Fruit fly (Drosophila melanogaster): ENCODE measurements around the gene PLCXD.

The PLCXD gene

DNA sequence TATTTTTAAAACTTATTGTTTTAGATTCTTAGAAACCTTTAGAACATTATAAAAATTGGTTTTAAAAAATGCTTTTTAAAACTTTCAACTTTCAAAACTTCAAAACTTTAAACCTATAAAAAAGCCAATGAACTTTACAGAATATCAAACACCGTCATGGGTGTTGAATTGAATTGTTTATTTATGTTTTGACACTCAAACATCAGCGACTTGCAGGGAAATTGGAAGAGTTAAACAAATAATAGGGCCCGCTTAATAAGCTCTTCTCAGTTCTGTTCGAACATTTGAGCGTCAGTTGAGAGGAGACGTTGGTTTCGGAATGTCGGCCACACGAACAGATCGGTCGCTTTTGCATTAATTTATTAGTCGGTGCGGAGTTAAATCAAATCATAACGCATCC, at the start of gene PLCXD:
PLCXD (plus strand) TSS at position 286 of the 400 bp plus-strand sequence.
- no peak for TF ChIP-seq CG33017 (tag; optimal IDR thresholded peaks at IDR 0.05)
- no peak for TF ChIP-seq CG1620 (GFP tag; optimal IDR thresholded peaks at IDR 0.05)
- TF ChIP-seq tj (GFP tag; optimal IDR thresholded peaks at IDR 0.05), result no peak
- TF ChIP-seq bab1 (GFP tag; optimal IDR thresholded peaks at IDR 0.05), result no peak
- no peak for TF ChIP-seq Clk (GFP tag; optimal IDR thresholded peaks at IDR 0.05)
- TF ChIP-seq pad (GFP tag; optimal IDR thresholded peaks at IDR 0.05), result no peak
- no peak for TF ChIP-seq CG7045 (GFP tag; optimal IDR thresholded peaks at IDR 0.05)
- no peak for TF ChIP-seq ovo (GFP tag; optimal IDR thresholded peaks at IDR 0.05)
- TF ChIP-seq toe (GFP tag; optimal IDR thresholded peaks at IDR 0.05), result no peak
- no peak for TF ChIP-seq CG5204 (GFP tag; optimal IDR thresholded peaks at IDR 0.05)
- TF ChIP-seq CG14711 (tag; optimal IDR thresholded peaks at IDR 0.05), result no peak
- no peak for TF ChIP-seq Mnt (GFP tag; optimal IDR thresholded peaks at IDR 0.05)
- no peak for TF ChIP-seq CG11617 (GFP tag; optimal IDR thresholded peaks at IDR 0.05)
- TF ChIP-seq CG7101 (tag; optimal IDR thresholded peaks at IDR 0.05), result no peak

DNA sequence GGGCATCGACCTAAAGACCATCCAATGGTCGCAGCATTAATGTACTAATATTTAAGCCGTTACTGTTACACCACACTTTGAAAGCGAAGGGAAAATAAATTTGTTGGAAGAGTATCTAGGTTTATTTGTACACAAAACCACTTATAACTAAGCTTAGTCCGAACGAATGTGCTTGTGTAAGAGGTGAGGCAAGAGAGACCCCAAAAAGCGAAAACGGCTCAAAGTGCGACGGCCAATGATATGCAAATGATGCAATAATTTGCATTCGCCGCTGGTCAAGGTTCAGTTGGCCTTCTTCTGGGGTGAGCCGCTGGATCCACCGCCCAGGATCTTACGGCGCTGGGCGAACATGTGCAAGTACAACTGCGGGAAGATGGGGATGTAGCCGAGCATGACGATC, 48.1 kb upstream of the PLCXD start:
- no peak for TF ChIP-seq CG33017 (tag; optimal IDR thresholded peaks at IDR 0.05)
- no peak for TF ChIP-seq bab1 (GFP tag; optimal IDR thresholded peaks at IDR 0.05)
- TF ChIP-seq CG12768 (GFP tag; optimal IDR thresholded peaks at IDR 0.05), result peak; percentile 58
- TF ChIP-seq cnc (optimal IDR thresholded peaks at IDR 0.05), result no peak
- no peak for TF ChIP-seq Clk (GFP tag; optimal IDR thresholded peaks at IDR 0.05)
- TF ChIP-seq Hr96 (GFP tag; optimal IDR thresholded peaks at IDR 0.05), result no peak
- TF ChIP-seq toe (GFP tag; optimal IDR thresholded peaks at IDR 0.05), result no peak
- TF ChIP-seq CG5204 (GFP tag; optimal IDR thresholded peaks at IDR 0.05), result no peak
- TF ChIP-seq kay (GFP tag; ENCODE audit: borderline replicate concordance), result no peak
- TF ChIP-seq tj (GFP tag; optimal IDR thresholded peaks at IDR 0.05), result peak; percentile 42

- TF ChIP-seq Mnt (GFP tag; optimal IDR thresholded peaks at IDR 0.05), result peak; percentile 5
- peak; percentile 70 for TF ChIP-seq CG12768 (GFP tag; optimal IDR thresholded peaks at IDR 0.05)
- TF ChIP-seq CG33017 (tag; optimal IDR thresholded peaks at IDR 0.05), result peak; percentile 17
- TF ChIP-seq CG5204 (GFP tag; optimal IDR thresholded peaks at IDR 0.05), result no peak
- peak; percentile 38 for TF ChIP-seq bab1 (GFP tag; optimal IDR thresholded peaks at IDR 0.05)
- no peak for TF ChIP-seq cnc (optimal IDR thresholded peaks at IDR 0.05)
- peak; percentile 41 for TF ChIP-seq CG7045 (GFP tag; optimal IDR thresholded peaks at IDR 0.05)
- peak; percentile 69 for TF ChIP-seq cic (GFP tag; optimal IDR thresholded peaks at IDR 0.05)
These were observed 47.2 kb upstream of the PLCXD start, which contains the start of gene Hacd1 for dm6 chr2L:12002051-12002450. Hacd1 (minus strand) TSS chr2L:12002266.

dm6 chr2L:12002922-12003791, 46.1 kb upstream of the PLCXD start:
- TF ChIP-seq pad (GFP tag; optimal IDR thresholded peaks at IDR 0.05), result no peak
- TF ChIP-seq Clk (GFP tag; optimal IDR thresholded peaks at IDR 0.05), result peak; percentile 18
- peak; percentile 96 for TF ChIP-seq CG12768 (GFP tag; optimal IDR thresholded peaks at IDR 0.05)
- no peak for TF ChIP-seq kay (GFP tag; ENCODE audit: borderline replicate concordance)
- no peak for TF ChIP-seq CG1620 (GFP tag; optimal IDR thresholded peaks at IDR 0.05)
- peak; percentile 62 for TF ChIP-seq ovo (GFP tag; optimal IDR thresholded peaks at IDR 0.05)
- TF ChIP-seq CG7101 (tag; optimal IDR thresholded peaks at IDR 0.05), result peak; percentile 16
- no peak for TF ChIP-seq CG14711 (tag; optimal IDR thresholded peaks at IDR 0.05)
- TF ChIP-seq Hr96 (GFP tag; optimal IDR thresholded peaks at IDR 0.05), result peak; percentile 55
- TF ChIP-seq tj (GFP tag; optimal IDR thresholded peaks at IDR 0.05), result peak; percentile 76
- TF ChIP-seq CG5204 (GFP tag; optimal IDR thresholded peaks at IDR 0.05), result peak; percentile 22
- TF ChIP-seq CG33017 (tag; optimal IDR thresholded peaks at IDR 0.05), result peak; percentile 29
- peak; percentile 97 for TF ChIP-seq cic (GFP tag; optimal IDR thresholded peaks at IDR 0.05)
- TF ChIP-seq CG7045 (GFP tag; optimal IDR thresholded peaks at IDR 0.05), result no peak
- peak; percentile 17 for TF ChIP-seq toe (GFP tag; optimal IDR thresholded peaks at IDR 0.05)
- peak; percentile 72 for TF ChIP-seq Mnt (GFP tag; optimal IDR thresholded peaks at IDR 0.05)
- no peak for TF ChIP-seq cnc (optimal IDR thresholded peaks at IDR 0.05)
- TF ChIP-seq bab1 (GFP tag; optimal IDR thresholded peaks at IDR 0.05), result peak; percentile 48
- TF ChIP-seq Crg-1 (GFP tag; optimal IDR thresholded peaks at IDR 0.05), result no peak
- peak; percentile 47 for TF ChIP-seq CG11617 (GFP tag; optimal IDR thresholded peaks at IDR 0.05)

DNA sequence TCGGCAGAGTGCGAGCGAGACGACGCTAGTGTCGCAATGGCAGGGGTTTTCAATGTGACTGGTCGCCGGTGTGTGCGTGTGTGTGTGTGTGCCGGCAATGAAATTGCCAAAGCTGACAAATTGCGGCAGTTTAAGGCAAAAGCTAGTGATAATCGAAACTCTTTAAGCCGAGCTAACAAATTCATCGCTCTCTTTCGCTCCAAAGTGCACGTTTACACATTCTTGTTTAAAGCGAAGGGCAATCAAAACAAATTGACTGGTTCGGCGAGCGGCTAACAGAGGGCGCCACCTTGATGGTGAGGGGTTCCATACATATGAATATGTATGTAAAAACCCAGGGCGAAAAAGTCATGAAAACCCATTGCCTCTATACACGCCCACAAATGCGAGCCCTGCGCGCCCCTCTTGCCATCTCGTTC, 45.4 kb upstream of the PLCXD start:
- TF ChIP-seq CG7101 (tag; optimal IDR thresholded peaks at IDR 0.05) (no peak), bab1 (GFP tag; optimal IDR thresholded peaks at IDR 0.05) (peak; percentile 23), pad (GFP tag; optimal IDR thresholded peaks at IDR 0.05) (peak; percentile 99), CG11617 (GFP tag; optimal IDR thresholded peaks at IDR 0.05) (no peak), tj (GFP tag; optimal IDR thresholded peaks at IDR 0.05) (peak; percentile 16), Hr96 (GFP tag; optimal IDR thresholded peaks at IDR 0.05) (peak; percentile 17), ovo (GFP tag; optimal IDR thresholded peaks at IDR 0.05) (no peak), CG14711 (tag; optimal IDR thresholded peaks at IDR 0.05) (no peak), cnc (optimal IDR thresholded peaks at IDR 0.05) (no peak), kay (GFP tag; ENCODE audit: borderline replicate concordance) (no peak)

DNA sequence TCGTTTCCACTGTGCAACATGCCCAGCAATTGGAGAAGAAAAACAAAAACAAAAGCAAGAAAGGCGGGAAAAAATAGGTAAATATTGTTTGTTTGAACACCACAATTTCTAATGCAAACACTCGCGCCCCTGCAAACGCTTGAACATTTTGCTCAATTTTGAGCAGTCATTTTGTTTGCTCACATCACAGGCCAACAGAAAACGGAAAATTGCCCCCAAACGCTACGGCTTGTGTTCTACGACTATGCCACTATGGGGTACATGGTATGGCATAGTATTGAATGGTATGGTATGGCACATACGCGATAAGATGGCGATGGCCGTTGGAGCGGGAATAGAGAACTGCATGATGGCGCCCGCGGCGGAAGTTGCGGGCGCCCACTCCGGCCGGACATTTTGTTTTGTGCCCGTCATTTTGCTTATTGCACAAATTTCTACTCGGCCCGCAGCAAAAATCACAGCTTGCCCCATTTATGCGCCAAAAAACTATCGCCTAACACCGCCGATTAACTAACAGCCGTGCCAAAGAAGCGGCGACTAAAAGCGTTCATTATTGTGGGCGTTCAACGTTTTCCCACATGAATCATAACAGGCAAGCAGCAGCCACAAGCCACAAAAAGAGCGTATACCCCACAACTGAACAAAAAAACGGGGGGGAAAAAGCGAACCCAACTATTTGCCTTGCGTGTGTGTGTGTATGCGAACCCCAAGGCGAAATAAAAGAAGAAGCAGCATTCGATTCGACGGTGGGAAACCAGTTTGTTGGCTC, 44.8 kb upstream of the PLCXD start:
- peak; percentile 15 for TF ChIP-seq CG7101 (tag; optimal IDR thresholded peaks at IDR 0.05)
- TF ChIP-seq ovo (GFP tag; optimal IDR thresholded peaks at IDR 0.05), result no peak
- TF ChIP-seq tj (GFP tag; optimal IDR thresholded peaks at IDR 0.05), result no peak
- TF ChIP-seq pad (GFP tag; optimal IDR thresholded peaks at IDR 0.05), result no peak
- TF ChIP-seq Hr96 (GFP tag; optimal IDR thresholded peaks at IDR 0.05), result no peak
- peak; percentile 58 for TF ChIP-seq CG33017 (tag; optimal IDR thresholded peaks at IDR 0.05)
- no peak for TF ChIP-seq CG11617 (GFP tag; optimal IDR thresholded peaks at IDR 0.05)
- no peak for TF ChIP-seq CG7045 (GFP tag; optimal IDR thresholded peaks at IDR 0.05)
- peak; percentile 94 for TF ChIP-seq kay (GFP tag; ENCODE audit: borderline replicate concordance)
- TF ChIP-seq bab1 (GFP tag; optimal IDR thresholded peaks at IDR 0.05), result no peak
- no peak for TF ChIP-seq CG12768 (GFP tag; optimal IDR thresholded peaks at IDR 0.05)
- no peak for TF ChIP-seq Clk (GFP tag; optimal IDR thresholded peaks at IDR 0.05)
- TF ChIP-seq toe (GFP tag; optimal IDR thresholded peaks at IDR 0.05), result peak; percentile 37
- TF ChIP-seq CG1620 (GFP tag; optimal IDR thresholded peaks at IDR 0.05), result no peak
- no peak for TF ChIP-seq Crg-1 (GFP tag; optimal IDR thresholded peaks at IDR 0.05)
- no peak for TF ChIP-seq cic (GFP tag; optimal IDR thresholded peaks at IDR 0.05)
- peak in 1 of 2 experiments; percentile 15 for TF ChIP-seq cnc (optimal IDR thresholded peaks at IDR 0.05)
- peak; percentile 19 for TF ChIP-seq CG14711 (tag; optimal IDR thresholded peaks at IDR 0.05)
- peak; percentile 48 for TF ChIP-seq CG5204 (GFP tag; optimal IDR thresholded peaks at IDR 0.05)
- TF ChIP-seq Mnt (GFP tag; optimal IDR thresholded peaks at IDR 0.05), result no peak
